Fruit fly (Drosophila melanogaster) whole organism, wandering third instar larva: ENCODE data around the gene eIF1A.

Experiments used
- Abd-B ChIP-seq: fragments of >200 bp; optimal IDR thresholded peaks from 2 replicates; lab custom pipeline; 2017; ENCODE audit warnings: missing biosample characterization, missing genetic modification characterization
- CG32264 ChIP-seq: fragments of 200-800 bp; sonication (Bioruptor generic); optimal IDR thresholded peaks from 2 replicates; lab custom pipeline; 2016; ENCODE audit warnings: missing biosample characterization, missing genetic modification characterization
- CG9705 ChIP-seq: fragments of 200-800 bp; sonication (Bioruptor generic); optimal IDR thresholded peaks from 2 replicates; lab custom pipeline; 2018; ENCODE audit warnings: missing biosample characterization, mild to moderate bottlenecking, missing genetic modification characterization
- CrebA ChIP-seq: fragments of 200-800 bp; sonication (Bioruptor generic); optimal IDR thresholded peaks from 2 replicates; lab custom pipeline; 2016; ENCODE audit warnings: missing biosample characterization, mild to moderate bottlenecking, missing genetic modification characterization, borderline replicate concordance
- Dfd ChIP-seq: fragments of >200 bp; optimal IDR thresholded peaks from 2 replicates; lab custom pipeline; 2017; ENCODE audit warnings: missing biosample characterization, missing genetic modification characterization
- Dif ChIP-seq: fragments of 200-275, 200-300 bp; sonication (Bioruptor generic); optimal IDR thresholded peaks from 2 replicates; lab custom pipeline; 2018; ENCODE audit warnings: missing biosample characterization, missing genetic modification characterization; ENCODE audit not compliant: partially characterized antibody
- GATAd ChIP-seq: sonication (Bioruptor generic); optimal IDR thresholded peaks from 2 replicates; lab custom pipeline; 2016; ENCODE audit warnings: missing biosample characterization, missing genetic modification characterization
- Hnf4 ChIP-seq: fragments of 200-800 bp; sonication (Bioruptor generic); optimal IDR thresholded peaks from 2 replicates; lab custom pipeline; 2016; ENCODE audit warnings: missing biosample characterization, mild to moderate bottlenecking, missing genetic modification characterization
- Hr78 ChIP-seq: fragments of >200 bp; optimal IDR thresholded peaks from 2 replicates; lab custom pipeline; 2017; ENCODE audit warnings: missing biosample characterization, missing genetic modification characterization
- Hr83 ChIP-seq: fragments of 200-300 bp; sonication (Bioruptor generic); optimal IDR thresholded peaks from 2 replicates; lab custom pipeline; 2016; ENCODE audit warnings: missing biosample characterization, mild to moderate bottlenecking, missing genetic modification characterization, moderate library complexity; ENCODE audit not compliant: poor library complexity, severe bottlenecking
- Myc ChIP-seq: fragments of >200 bp; optimal IDR thresholded peaks from 2 replicates; lab custom pipeline; 2017
- N ChIP-seq: fragments of >200 bp; optimal IDR thresholded peaks from 2 replicates; lab custom pipeline; 2018; ENCODE audit warnings: missing biosample characterization, missing external identifiers, missing genetic modification characterization
- OdsH ChIP-seq: fragments of 200-800 bp; sonication (Bioruptor generic); optimal IDR thresholded peaks from 2 replicates; lab custom pipeline; 2016; ENCODE audit warnings: missing biosample characterization, mild to moderate bottlenecking, missing genetic modification characterization
- Rel ChIP-seq, 2 experiments: fragments of 200-800 bp; sonication (Bioruptor generic) in 1 of 2; optimal IDR thresholded peaks; 2 replicates in 1 of 2; 3 replicates in 1 of 2; lab custom pipeline; 2016 to 2019; ENCODE audit warnings: mild to moderate bottlenecking in 2 of 2, missing biosample characterization in 2 of 2, missing genetic modification characterization in 2 of 2, moderate library complexity in 1 of 2
- Sp1 ChIP-seq: fragments of 200-800 bp; sonication (Bioruptor generic); optimal IDR thresholded peaks from 3 replicates; lab custom pipeline; 2019; ENCODE audit warnings: missing biosample characterization, mild to moderate bottlenecking, missing genetic modification characterization, moderate library complexity
- br ChIP-seq: fragments of 200-800 bp; sonication (Bioruptor generic); optimal IDR thresholded peaks from 2 replicates; lab custom pipeline; 2016; ENCODE audit warnings: missing biosample characterization, missing genetic modification characterization
- brk ChIP-seq: fragments of 200-800 bp; sonication (Bioruptor generic); optimal IDR thresholded peaks from 2 replicates; lab custom pipeline; 2016; ENCODE audit warnings: missing biosample characterization, mild to moderate bottlenecking, missing genetic modification characterization
- dl ChIP-seq, 2 experiments: fragments of 175-275, 200-275 bp in 1 of 2; fragments of 200-275 bp in 1 of 2; sonication (Bioruptor generic); optimal IDR thresholded peaks; lab custom pipeline; 2018; ENCODE audit warnings: mild to moderate bottlenecking in 2 of 2, missing biosample characterization in 2 of 2, missing genetic modification characterization in 2 of 2, moderate library complexity in 2 of 2; ENCODE audit not compliant: partially characterized antibody in 2 of 2, insufficient read depth in 1 of 2
- dsf ChIP-seq: sonication (Bioruptor generic); optimal IDR thresholded peaks from 2 replicates; lab custom pipeline; 2016; ENCODE audit warnings: missing biosample characterization, missing genetic modification characterization, borderline replicate concordance
- ey ChIP-seq: fragments of 200-800 bp; sonication (Bioruptor generic); optimal IDR thresholded peaks from 2 replicates; lab custom pipeline; 2016; ENCODE audit warnings: missing biosample characterization, missing genetic modification characterization
- foxo ChIP-seq, 2 experiments: fragments of 200-800 bp; sonication (Bioruptor generic); optimal IDR thresholded peaks; 2 replicates in 1 of 2; 3 replicates in 1 of 2; lab custom pipeline; 2016 to 2017; ENCODE audit warnings: missing biosample characterization in 2 of 2, missing genetic modification characterization in 2 of 2
- fru ChIP-seq: fragments of 200-800 bp; sonication (Bioruptor generic); optimal IDR thresholded peaks from 3 replicates; lab custom pipeline; 2016; ENCODE audit warnings: missing biosample characterization, mild to moderate bottlenecking, missing genetic modification characterization
- h ChIP-seq: fragments of 200-800 bp; sonication (Bioruptor generic); optimal IDR thresholded peaks from 3 replicates; lab custom pipeline; 2016; ENCODE audit warnings: missing biosample characterization, mild to moderate bottlenecking, missing genetic modification characterization
- pan ChIP-seq: fragments of >200 bp; optimal IDR thresholded peaks from 2 replicates; lab custom pipeline; 2017
- psq ChIP-seq: fragments of 200-800 bp; sonication (Bioruptor generic); optimal IDR thresholded peaks from 3 replicates; lab custom pipeline; 2017; ENCODE audit warnings: missing biosample characterization, mild to moderate bottlenecking, missing genetic modification characterization, moderate library complexity
- rgr ChIP-seq: fragments of 200-800 bp; sonication (Bioruptor generic); optimal IDR thresholded peaks from 3 replicates; lab custom pipeline; 2016; ENCODE audit warnings: missing biosample characterization, mild to moderate bottlenecking, missing genetic modification characterization
- sage ChIP-seq: fragments of 200-800 bp; sonication (Bioruptor generic); optimal IDR thresholded peaks from 2 replicates; lab custom pipeline; 2016; ENCODE audit warnings: missing biosample characterization, mild to moderate bottlenecking, missing genetic modification characterization
- sv ChIP-seq: fragments of 200-800 bp; sonication (Bioruptor generic); optimal IDR thresholded peaks from 3 replicates; lab custom pipeline; 2016; ENCODE audit warnings: missing biosample characterization, missing genetic modification characterization
- usp ChIP-seq: fragments of >200 bp; optimal IDR thresholded peaks from 2 replicates; lab custom pipeline; 2017; ENCODE audit warnings: missing biosample characterization, missing genetic modification characterization

The eIF1A gene

DNA sequence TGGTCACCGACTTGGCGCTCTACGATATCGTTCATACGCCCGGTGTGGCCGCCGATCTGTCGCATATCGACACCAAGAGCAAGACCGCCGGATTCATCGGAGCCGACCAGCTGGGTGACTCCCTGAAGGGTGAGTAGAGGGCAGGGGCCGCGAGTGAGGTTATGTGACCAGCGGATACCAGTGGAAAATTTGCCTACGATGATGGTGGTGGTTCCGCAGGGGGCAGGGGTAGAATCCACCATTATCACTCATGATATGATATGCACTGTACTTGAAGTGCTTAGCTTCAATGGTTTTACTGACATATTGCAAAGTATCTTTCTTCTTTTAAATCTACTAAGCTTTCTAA is 47.7 kb upstream of the eIF1A start:
- TF ChIP-seq usp (GFP tag; lab: Kevin White, UChicago) (no peak), Dif (GFP tag; lab: Kevin White, UChicago) (no peak), Myc (lab: Kevin White, UChicago) (no peak), N (GFP tag; lab: Kevin White, UChicago) (no peak), sage (no peak), Hr78 (GFP tag; lab: Kevin White, UChicago) (no peak), Rel (GFP tag; optimal IDR thresholded peaks at IDR 0.05; lab: Kevin White, UChicago) (no peak), Rel (tag; optimal IDR thresholded peaks at IDR 0.05; lab: Kevin White, UChicago) (no peak), GATAd (GFP tag; lab: Kevin White, UChicago) (no peak), brk (no peak), br (no peak), psq (GFP tag; lab: Kevin White, UChicago) (no peak), OdsH (GFP tag; lab: Kevin White, UChicago) (no peak), sv (GFP tag; lab: Kevin White, UChicago) (no peak), CG32264 (GFP tag; lab: Kevin White, UChicago) (no peak), fru (no peak), rgr (GFP tag; lab: Kevin White, UChicago) (no peak), CrebA (GFP tag; lab: Kevin White, UChicago) (no peak), ey (no peak), dsf (GFP tag; lab: Kevin White, UChicago) (no peak)

DNA sequence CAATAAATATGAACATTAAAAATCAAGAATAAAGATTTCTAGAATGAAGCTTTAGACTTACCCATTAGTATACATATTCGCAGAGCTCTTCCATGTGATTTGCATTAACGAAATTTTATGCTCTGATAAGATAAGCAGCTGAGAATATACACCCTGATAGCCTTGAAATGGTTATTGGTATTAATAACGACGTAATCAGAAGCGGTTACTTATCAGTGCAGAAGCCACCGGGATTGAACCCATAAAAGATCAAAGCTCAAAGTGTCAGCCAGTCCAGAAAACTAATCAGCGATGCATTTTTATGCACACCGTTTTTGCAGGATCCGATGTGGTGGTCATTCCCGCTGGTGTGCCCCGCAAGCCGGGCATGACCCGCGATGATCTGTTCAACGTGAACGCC is 47.1 kb upstream of the eIF1A start:
- TF ChIP-seq GATAd (GFP tag; lab: Kevin White, UChicago) (no peak), Rel (GFP tag; optimal IDR thresholded peaks at IDR 0.05; lab: Kevin White, UChicago) (no peak), Rel (tag; optimal IDR thresholded peaks at IDR 0.05; lab: Kevin White, UChicago) (no peak), dl (GFP tag; optimal IDR thresholded peaks at IDR 0.05; lab: Kevin White, UChicago; ENCODE audit: insufficient read depth in 1 of 2, partially characterized antibody in 2 of 2) (no peak), rgr (GFP tag; lab: Kevin White, UChicago) (no peak), N (GFP tag; lab: Kevin White, UChicago) (no peak), Hnf4 (GFP tag; lab: Kevin White, UChicago) (no peak), CG9705 (GFP tag; lab: Kevin White, UChicago) (no peak)

DNA sequence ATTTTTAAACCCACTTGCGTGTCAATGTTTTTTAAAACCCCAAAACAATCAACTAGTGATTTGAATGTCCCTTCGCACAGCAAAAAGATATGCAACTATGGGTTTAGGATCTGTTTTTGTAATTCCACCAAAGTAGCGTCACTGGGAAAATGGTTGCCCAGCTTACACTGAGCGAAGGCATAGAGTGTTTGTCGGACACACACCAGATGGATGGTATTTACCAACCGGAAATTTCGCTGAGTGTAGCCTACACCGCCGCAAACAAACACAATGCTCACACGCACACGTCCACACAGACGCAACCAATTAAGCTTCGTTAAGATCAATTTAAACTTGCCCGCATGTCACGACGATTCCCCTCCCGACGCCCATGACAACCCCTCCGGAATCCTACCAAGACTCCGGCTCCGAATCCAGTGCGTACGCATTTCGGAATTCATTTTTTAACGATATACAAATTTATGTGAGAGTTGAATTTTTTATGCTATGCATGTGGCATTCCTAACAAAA is 45.7 kb upstream of the eIF1A start:
- TF ChIP-seq sv (GFP tag; lab: Kevin White, UChicago) = no peak
- TF ChIP-seq Hnf4 (GFP tag; lab: Kevin White, UChicago) = no peak
- TF ChIP-seq rgr (GFP tag; lab: Kevin White, UChicago) = peak; percentile 3
- TF ChIP-seq br = no peak
- TF ChIP-seq dl (GFP tag; optimal IDR thresholded peaks at IDR 0.05; lab: Kevin White, UChicago; ENCODE audit: insufficient read depth in 1 of 2, partially characterized antibody in 2 of 2) = no peak
- TF ChIP-seq foxo (GFP tag; optimal IDR thresholded peaks at IDR 0.05; lab: Kevin White, UChicago) = peak in 1 of 2 experiments; percentile 9

DNA sequence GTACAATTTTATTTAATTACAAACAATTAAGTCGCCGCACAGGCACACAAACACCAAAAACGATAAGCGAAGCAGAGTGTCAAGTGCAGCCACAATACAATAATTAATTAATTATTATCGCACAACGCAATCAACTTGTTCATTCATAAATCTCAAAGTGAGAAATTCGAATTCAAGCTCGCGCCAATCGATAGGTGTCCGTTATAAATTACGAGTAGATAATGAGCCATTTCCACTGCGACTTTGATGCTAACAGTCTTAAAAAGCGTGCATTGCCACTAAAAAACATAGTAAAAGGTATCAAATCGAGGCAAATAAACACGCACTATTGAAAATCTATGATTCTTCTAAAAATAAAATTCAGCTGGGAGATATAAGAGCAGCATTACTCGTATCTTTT is 44.2 kb upstream of the eIF1A start:
- TF ChIP-seq h (GFP tag; lab: Kevin White, UChicago) (no peak), pan (lab: Kevin White, UChicago) (no peak), Hr78 (GFP tag; lab: Kevin White, UChicago) (no peak), CG9705 (GFP tag; lab: Kevin White, UChicago) (no peak), usp (GFP tag; lab: Kevin White, UChicago) (no peak), Hr83 (no peak), Abd-B (GFP tag; lab: Kevin White, UChicago) (no peak), Sp1 (GFP tag; lab: Kevin White, UChicago) (no peak), Dfd (GFP tag; lab: Kevin White, UChicago) (no peak), Myc (lab: Kevin White, UChicago) (no peak)

DNA sequence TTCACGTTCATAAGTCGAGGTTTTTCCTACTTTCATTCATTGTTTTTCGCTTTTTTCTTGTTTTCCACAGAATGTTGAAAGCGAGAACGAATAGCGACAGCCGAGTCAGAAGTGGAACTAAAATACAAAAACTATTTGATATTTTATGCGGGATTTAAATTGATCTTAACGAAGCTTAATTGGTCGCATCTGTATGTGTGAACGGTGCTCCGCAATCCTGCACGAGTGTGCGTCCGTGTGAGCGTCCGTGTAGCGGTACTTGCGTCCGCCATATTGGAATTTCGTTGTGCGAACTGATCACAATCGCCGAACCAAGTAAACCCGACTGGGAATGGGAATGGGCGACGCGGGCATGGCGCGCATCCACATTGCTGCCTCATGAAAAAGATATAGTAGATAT is 42.3 kb upstream of the eIF1A start:
- TF ChIP-seq N (GFP tag; lab: Kevin White, UChicago) (no peak), Dif (GFP tag; lab: Kevin White, UChicago) (no peak)
